Fruit fly (Drosophila melanogaster) whole organism, prepupa: Measurements from ENCODE around the gene Rfk.

Experiments used
- CG11294 ChIP-seq: fragments of 200-800 bp; sonication (Bioruptor generic); IDR thresholded peaks from 2 replicates; pipeline ENCODE4 v1.3.6; 2022; ENCODE audit warnings: missing biosample characterization, missing genetic modification characterization
- CG34406 ChIP-seq: fragments of 200-800 bp; sonication (Bioruptor generic); optimal IDR thresholded peaks from 3 replicates; lab custom pipeline; 2016; ENCODE audit warnings: missing biosample characterization, missing genetic modification characterization
- CG6854 ChIP-seq: fragments of 200-800 bp; sonication (Bioruptor generic); optimal IDR thresholded peaks from 2 replicates; lab custom pipeline; 2017; ENCODE audit warnings: missing biosample characterization, mild to moderate bottlenecking, missing genetic modification characterization
- cyc ChIP-seq: fragments of 200-800 bp; sonication (Bioruptor generic); optimal IDR thresholded peaks from 3 replicates; lab custom pipeline; 2016; ENCODE audit warnings: missing biosample characterization, missing genetic modification characterization

DNA sequence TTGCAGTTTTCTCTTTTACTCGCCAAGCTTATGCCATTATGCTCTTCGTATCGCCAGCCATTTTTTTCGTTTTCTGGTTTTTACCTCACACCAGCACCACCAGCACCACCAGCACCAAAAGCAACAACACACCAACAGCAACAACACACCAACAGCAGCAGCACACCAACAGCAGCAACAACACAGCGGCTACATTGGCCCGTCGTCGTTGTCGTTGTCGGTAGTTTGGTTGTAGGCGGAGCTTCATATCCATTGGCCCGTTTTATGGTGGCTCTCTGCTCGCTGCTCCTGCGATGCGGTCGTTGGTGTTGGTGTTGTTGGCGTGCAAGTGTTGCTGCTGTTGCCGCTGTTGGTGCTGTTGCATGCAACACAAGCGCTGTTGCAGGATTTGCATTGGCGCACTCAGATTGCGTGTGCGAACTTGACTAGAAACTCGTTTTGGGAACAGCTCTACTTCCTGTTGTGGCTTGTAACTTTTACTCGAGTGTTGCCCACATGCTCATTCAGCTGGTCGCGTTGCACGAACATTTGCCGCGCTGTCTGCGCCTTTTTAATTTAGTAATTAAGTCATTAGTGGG, 23.8 kb upstream of the Rfk start:
- TF ChIP-seq CG34406 (GFP tag; lab: Kevin White, UChicago) (no peak), CG6854 (no peak), CG11294 (GFP tag; lab: Robert Waterston, UW) (no peak), cyc (GFP tag; lab: Kevin White, UChicago) (no peak)
